In genomic region chrV:19897557-19897956, ce11 we compare ENCODE assay signal across 5 worm cellular contexts.
TF ChIP-seq lines count a peak whose summit lies in the region.

No protein-coding gene starts in this region.

TF ChIP-seq in whole organism, L1 larva, 84 proteins besides CTCF, POLR2A, EP300 and RAD21 (continues in another document):
- TF ChIP-seq nhr-85 (tag; lab: Kevin White, UChicago), result no peak
- no peak for TF ChIP-seq lir-3 (tag; optimal IDR thresholded peaks at IDR 0.05; lab: Kevin White, UChicago; ENCODE audit: poor library complexity)
- no peak for TF ChIP-seq unc-62 (GFP tag; optimal IDR thresholded peaks at IDR 0.05; lab: Kevin White, UChicago)
- TF ChIP-seq rnt-1 (tag; optimal IDR thresholded peaks at IDR 0.05; lab: Kevin White, UChicago), result peak; percentile 86
- no peak for TF ChIP-seq fkh-8 (tag; optimal IDR thresholded peaks at IDR 0.05; lab: Kevin White, UChicago)
- no peak for TF ChIP-seq pqm-1 (tag; optimal IDR thresholded peaks at IDR 0.05; lab: Kevin White, UChicago)
- peak; percentile 24 for TF ChIP-seq F16B12.6 (tag; optimal IDR thresholded peaks at IDR 0.05; lab: Kevin White, UChicago)
- no peak for TF ChIP-seq sptf-1 (tag; optimal IDR thresholded peaks at IDR 0.05; lab: Kevin White, UChicago)
- TF ChIP-seq efl-3 (GFP tag; optimal IDR thresholded peaks at IDR 0.05; lab: Kevin White, UChicago), result no peak
- no peak for TF ChIP-seq tlp-1 (tag; optimal IDR thresholded peaks at IDR 0.05; lab: Kevin White, UChicago)
- no peak for TF ChIP-seq nhr-76 (tag; optimal IDR thresholded peaks at IDR 0.05; lab: Kevin White, UChicago)
- TF ChIP-seq nhr-28 (tag; optimal IDR thresholded peaks at IDR 0.05; lab: Kevin White, UChicago), result no peak
- TF ChIP-seq pax-3 (tag; optimal IDR thresholded peaks at IDR 0.05; lab: Kevin White, UChicago), result no peak
- peak; percentile 81 for TF ChIP-seq dsc-1 (tag; optimal IDR thresholded peaks at IDR 0.05; lab: Kevin White, UChicago)
- no peak for TF ChIP-seq C16A3.4 (tag; optimal IDR thresholded peaks at IDR 0.05; lab: Kevin White, UChicago)
- TF ChIP-seq grh-1 (GFP tag; IDR thresholded peaks at IDR 0.05; lab: Robert Waterston, UW), result no peak
- no peak for TF ChIP-seq unc-30 (tag; optimal IDR thresholded peaks at IDR 0.05; lab: Kevin White, UChicago)
- TF ChIP-seq egl-27 (tag; optimal IDR thresholded peaks at IDR 0.05; lab: Kevin White, UChicago), result peak in 1 of 2 experiments; percentile 29
- peak; percentile 65 for TF ChIP-seq snu-23 (GFP tag; optimal IDR thresholded peaks at IDR 0.05; lab: Kevin White, UChicago)

TF ChIP-seq in whole organism, L3 larva, 47 proteins besides CTCF, POLR2A, EP300 and RAD21 (continues in another document):
- TF ChIP-seq pha-4 (tag; optimal IDR thresholded peaks at IDR 0.05; lab: Kevin White, UChicago), result peak; percentile 57
- no peak for TF ChIP-seq nhr-11 (tag; optimal IDR thresholded peaks at IDR 0.05; lab: Kevin White, UChicago)
- TF ChIP-seq mml-1 (tag; optimal IDR thresholded peaks at IDR 0.05; lab: Kevin White, UChicago), result no peak
- no peak for TF ChIP-seq ceh-82 (tag; optimal IDR thresholded peaks at IDR 0.05; lab: Kevin White, UChicago)
- peak; percentile 32 for TF ChIP-seq egl-5 (tag; optimal IDR thresholded peaks at IDR 0.05; lab: Kevin White, UChicago)
- no peak for TF ChIP-seq nhr-77 (tag; optimal IDR thresholded peaks at IDR 0.05; lab: Kevin White, UChicago)
- no peak for TF ChIP-seq nhr-12 (tag; optimal IDR thresholded peaks at IDR 0.05; lab: Kevin White, UChicago)
- no peak for TF ChIP-seq ztf-4 (tag; optimal IDR thresholded peaks at IDR 0.05; lab: Kevin White, UChicago)
- TF ChIP-seq nhr-67 (tag; optimal IDR thresholded peaks at IDR 0.05; lab: Kevin White, UChicago), result no peak
- TF ChIP-seq nhr-43 (tag; optimal IDR thresholded peaks at IDR 0.05; lab: Kevin White, UChicago; ENCODE audit: poor library complexity, severe bottlenecking), result no peak
- peak; percentile 29 for TF ChIP-seq lin-15B (tag; optimal IDR thresholded peaks at IDR 0.05; lab: Kevin White, UChicago)
- no peak for TF ChIP-seq ama-1 (optimal IDR thresholded peaks at IDR 0.05; lab: Kevin White, UChicago)
- no peak for TF ChIP-seq ztf-11 (tag; optimal IDR thresholded peaks at IDR 0.05; lab: Kevin White, UChicago)
- no peak for TF ChIP-seq nhr-237 (tag; optimal IDR thresholded peaks at IDR 0.05; lab: Kevin White, UChicago)
- TF ChIP-seq fkh-2 (tag; optimal IDR thresholded peaks at IDR 0.05; lab: Kevin White, UChicago), result peak; percentile 67
- no peak for TF ChIP-seq jun-1 (tag; optimal IDR thresholded peaks at IDR 0.05; lab: Kevin White, UChicago)
- no peak for TF ChIP-seq skn-1 (tag; optimal IDR thresholded peaks at IDR 0.05; lab: Kevin White, UChicago)
- TF ChIP-seq fos-1 (tag; optimal IDR thresholded peaks at IDR 0.05; lab: Kevin White, UChicago), result no peak
- no peak for TF ChIP-seq lsy-12 (tag; optimal IDR thresholded peaks at IDR 0.05; lab: Kevin White, UChicago)
- TF ChIP-seq pqm-1 (tag; optimal IDR thresholded peaks at IDR 0.05; lab: Kevin White, UChicago), result peak; percentile 6

TF ChIP-seq in whole organism, early embryonic, 17 proteins besides CTCF, POLR2A, EP300 and RAD21:
- no peak for TF ChIP-seq tbx-11 (GFP tag; IDR thresholded peaks at IDR 0.05; lab: Robert Waterston, UW)
- no peak for TF ChIP-seq ceh-13 (GFP tag; optimal IDR thresholded peaks at IDR 0.05; lab: Kevin White, UChicago)
- no peak for TF ChIP-seq hnd-1 (tag; optimal IDR thresholded peaks at IDR 0.05; lab: Kevin White, UChicago)
- no peak for TF ChIP-seq tra-4 (tag; optimal IDR thresholded peaks at IDR 0.05; lab: Kevin White, UChicago)
- peak; percentile 4 for TF ChIP-seq F13C5.2 (tag; optimal IDR thresholded peaks at IDR 0.05; lab: Kevin White, UChicago)
TF ChIP-seq in whole organism, early embryonic: peak in this region for 1.

TF ChIP-seq in whole organism, midembryonic, 9 proteins besides CTCF, POLR2A, EP300 and RAD21:
- TF ChIP-seq flt-1 (GFP tag; IDR thresholded peaks at IDR 0.05; lab: Robert Waterston, UW) (no peak), cog-1 (tag; optimal IDR thresholded peaks at IDR 0.05; lab: Kevin White, UChicago) (peak; percentile 23)

TF ChIP-seq in whole organism, young adult, 124 proteins besides CTCF, POLR2A, EP300 and RAD21:
- TF ChIP-seq lin-35 (GFP tag; optimal IDR thresholded peaks at IDR 0.05; lab: Kevin White, UChicago), result peak in 1 of 3 experiments; percentile 25
- no peak for TF ChIP-seq cebp-1 (GFP tag; IDR thresholded peaks at IDR 0.05; lab: Robert Waterston, UW)
- peak; percentile 30 for TF ChIP-seq cebp-1 (tag; optimal IDR thresholded peaks at IDR 0.05; lab: Kevin White, UChicago)
- TF ChIP-seq hmg-1.2 (GFP tag; IDR thresholded peaks at IDR 0.05; lab: Robert Waterston, UW), result peak; percentile 59; the same call in 1 of the 2 replicates
- peak; percentile 18 for TF ChIP-seq K12H6.12 (tag; optimal IDR thresholded peaks at IDR 0.05; lab: Kevin White, UChicago)
- TF ChIP-seq C06A6.2 (GFP tag; conservative IDR thresholded peaks at IDR 0.05; lab: Robert Waterston, UW), result no peak
- TF ChIP-seq mes-4 (tag; optimal IDR thresholded peaks at IDR 0.05; lab: Kevin White, UChicago), result no peak
- TF ChIP-seq rec-8 (tag; optimal IDR thresholded peaks at IDR 0.05; lab: Kevin White, UChicago), result no peak
- no peak for TF ChIP-seq Y56A3A.18 (GFP tag; IDR thresholded peaks at IDR 0.05; lab: Robert Waterston, UW)
- TF ChIP-seq let-607 (tag; optimal IDR thresholded peaks at IDR 0.05; lab: Kevin White, UChicago), result peak; percentile 29 to 63
- peak; percentile 22 for TF ChIP-seq ceh-27 (GFP tag; optimal IDR thresholded peaks at IDR 0.05; lab: Kevin White, UChicago)

Comparison
In these comparisons a context has a peak if more than half of its experiments do, and no peak if none do; other contexts are left out.
1. Of the 8 proteins assayed by ChIP-seq in both whole organism, young adult and whole organism, L1 larva: peak only in whole organism, young adult: none; only in whole organism, L1 larva: efl-1 and snpc-4; in both: none; in neither: 4; mixed calls (peak in some experiments, not most) for 2.